Fruit fly (Drosophila melanogaster) whole organism, embryonic: ENCODE results near the gene Rchy1.

ENCODE experiments used
- ATbp ChIP-seq: fragments of 200-800 bp; sonication (Bioruptor generic); optimal IDR thresholded peaks from 2 replicates; lab custom pipeline; 2017; ENCODE audit warnings: missing biosample characterization, mild to moderate bottlenecking, missing genetic modification characterization, missing genetic modification reagents
- Ada2b ChIP-seq: fragments of 200-800 bp; sonication (Bioruptor generic); IDR thresholded peaks from 2 replicates; pipeline ENCODE4 v1.3.6; 2022; ENCODE audit warnings: missing biosample characterization, missing genetic modification characterization
- Asciz ChIP-seq: fragments of 200-800 bp; sonication (Bioruptor generic); optimal IDR thresholded peaks from 2 replicates; lab custom pipeline; 2017; ENCODE audit warnings: missing biosample characterization, mild to moderate bottlenecking, missing genetic modification characterization, missing genetic modification reagents
- Awh ChIP-seq: fragments of 200-800 bp; sonication (Bioruptor generic); IDR thresholded peaks from 2 replicates; pipeline ENCODE4, ENCODE4 v1.3.6; 2022; ENCODE audit warnings: missing biosample characterization, missing genetic modification characterization
- Blimp-1 ChIP-seq: fragments of 200-800 bp; sonication (Bioruptor generic); optimal IDR thresholded peaks from 3 replicates; lab custom pipeline; 2018; ENCODE audit warnings: missing biosample characterization, missing genetic modification characterization, mild to moderate bottlenecking, moderate library complexity, missing genetic modification reagents
- CG10959 ChIP-seq: fragments of 200-800 bp; sonication (Bioruptor generic); IDR thresholded peaks from 2 replicates; pipeline ENCODE4 v1.3.6; 2022; ENCODE audit warnings: missing biosample characterization, missing genetic modification characterization
- CG13424 ChIP-seq: fragments of 200-800 bp; sonication (Bioruptor generic); optimal IDR thresholded peaks from 2 replicates; lab custom pipeline; 2019; ENCODE audit warnings: missing biosample characterization, mild to moderate bottlenecking, missing genetic modification characterization, moderate library complexity
- CG15601 ChIP-seq: fragments of 200-800 bp; sonication (Bioruptor generic); optimal IDR thresholded peaks from 3 replicates; lab custom pipeline; 2019; ENCODE audit warnings: missing biosample characterization, mild to moderate bottlenecking, missing genetic modification characterization, moderate library complexity
- CG16815 ChIP-seq: fragments of 200-800 bp; sonication (Bioruptor generic); optimal IDR thresholded peaks from 3 replicates; lab custom pipeline; 2017; ENCODE audit warnings: missing biosample characterization, mild to moderate bottlenecking, missing genetic modification characterization
- CG17186 ChIP-seq: fragments of 200-800 bp; sonication (Bioruptor generic); optimal IDR thresholded peaks from 3 replicates; lab custom pipeline; 2017; ENCODE audit warnings: missing biosample characterization, missing genetic modification reagents, missing genetic modification characterization
- CG17359 ChIP-seq: fragments of 200-800 bp; sonication (Bioruptor generic); optimal IDR thresholded peaks from 3 replicates; lab custom pipeline; 2018; ENCODE audit warnings: missing biosample characterization, mild to moderate bottlenecking, missing genetic modification characterization, moderate library complexity
- CG17612 ChIP-seq: fragments of 200-800 bp; sonication (Bioruptor generic); IDR thresholded peaks from 2 replicates; pipeline ENCODE4 v1.3.6; 2022; ENCODE audit warnings: missing biosample characterization, missing genetic modification characterization
- CG18011 ChIP-seq: fragments of 200-800 bp; sonication (Bioruptor generic); optimal IDR thresholded peaks from 2 replicates; lab custom pipeline; 2017; ENCODE audit warnings: missing biosample characterization, missing genetic modification characterization, mild to moderate bottlenecking, moderate library complexity, missing genotype
- CG2678 ChIP-seq: fragments of 200-800 bp; sonication (Bioruptor generic); optimal IDR thresholded peaks from 3 replicates; lab custom pipeline; 2019; ENCODE audit warnings: missing biosample characterization, mild to moderate bottlenecking, missing genetic modification characterization, moderate library complexity
- CG2889 ChIP-seq: fragments of 200-800 bp; sonication (Bioruptor generic); IDR thresholded peaks from 3 replicates; pipeline ENCODE4 v1.3.6; 2022; ENCODE audit warnings: missing biosample characterization, missing genetic modification characterization
- CG3281 ChIP-seq: fragments of 200-800 bp; sonication (Bioruptor generic); optimal IDR thresholded peaks from 3 replicates; lab custom pipeline; 2017; ENCODE audit warnings: missing biosample characterization, mild to moderate bottlenecking, missing genetic modification characterization
- CG33557 ChIP-seq: fragments of 200-800 bp; sonication (Bioruptor generic); optimal IDR thresholded peaks from 2 replicates; lab custom pipeline; 2019; ENCODE audit warnings: missing biosample characterization, mild to moderate bottlenecking, missing genetic modification characterization, moderate library complexity
- CG5180 ChIP-seq: fragments of 200-800 bp; sonication (Bioruptor generic); optimal IDR thresholded peaks from 3 replicates; lab custom pipeline; 2017; ENCODE audit warnings: missing biosample characterization, missing genetic modification characterization, mild to moderate bottlenecking, moderate library complexity, missing genetic modification reagents
- CG5953 ChIP-seq: fragments of 200-800 bp; sonication (Bioruptor generic); IDR thresholded peaks from 2 replicates; pipeline ENCODE4 v1.3.6; 2022; ENCODE audit warnings: missing biosample characterization, missing genetic modification characterization
- CG6175 ChIP-seq: fragments of 200-800 bp; sonication (Bioruptor generic); IDR thresholded peaks from 3 replicates; pipeline ENCODE4 v1.3.6; 2022; ENCODE audit warnings: missing biosample characterization, missing genetic modification characterization
- CG8388 ChIP-seq: fragments of 200-800 bp; sonication (Bioruptor generic); optimal IDR thresholded peaks from 2 replicates; lab custom pipeline; 2019; ENCODE audit warnings: missing biosample characterization, mild to moderate bottlenecking, missing genetic modification characterization, moderate library complexity
- CG8944 ChIP-seq: fragments of 200-800 bp; sonication (Bioruptor generic); optimal IDR thresholded peaks from 3 replicates; lab custom pipeline; 2016; ENCODE audit warnings: missing biosample characterization, missing genetic modification characterization
- Dip2 ChIP-seq: fragments of 200-800 bp; sonication (Bioruptor generic); IDR thresholded peaks from 2 replicates; pipeline ENCODE4 v1.3.6; 2022; ENCODE audit warnings: missing biosample characterization, missing genetic modification characterization
- Fer1 ChIP-seq: fragments of 200-800 bp; sonication (Bioruptor generic); optimal IDR thresholded peaks from 2 replicates; lab custom pipeline; 2017; ENCODE audit warnings: missing biosample characterization, mild to moderate bottlenecking, missing genetic modification characterization
- Hey ChIP-seq: fragments of 200-800 bp; sonication (Bioruptor generic); optimal IDR thresholded peaks from 3 replicates; lab custom pipeline; 2018; ENCODE audit warnings: missing biosample characterization, mild to moderate bottlenecking, missing genetic modification characterization
- Hr39 ChIP-seq: fragments of >200 bp; optimal IDR thresholded peaks from 2 replicates; lab custom pipeline; 2017
- Lpt ChIP-seq: fragments of >200 bp; optimal IDR thresholded peaks from 2 replicates; lab custom pipeline; 2018; ENCODE audit warnings: missing biosample characterization, missing genetic modification characterization
- MBD-R2 ChIP-seq: fragments of 200-800 bp; sonication (Bioruptor generic); IDR thresholded peaks from 2 replicates; pipeline ENCODE4 v1.3.6; 2022; ENCODE audit warnings: missing biosample characterization, missing genetic modification characterization
- Mad ChIP-seq: fragments of 200-800 bp; sonication (Bioruptor generic); optimal IDR thresholded peaks from 2 replicates; lab custom pipeline; 2016; ENCODE audit warnings: missing biosample characterization, missing genetic modification characterization
- Med ChIP-seq: fragments of 200-800 bp; sonication (Bioruptor generic); peaks from one replicate; lab custom pipeline; 2016; ENCODE audit warnings: missing biosample characterization, missing genetic modification characterization, mild to moderate bottlenecking, inconsistent platforms, moderate library complexity
- NFAT ChIP-seq: fragments of 200-800 bp; sonication (Bioruptor generic); IDR thresholded peaks from 2 replicates; pipeline ENCODE4 v1.3.6; 2022; ENCODE audit warnings: missing biosample characterization, missing genetic modification characterization
- Xrp1 ChIP-seq: fragments of 200-800 bp; sonication (Bioruptor generic); IDR thresholded peaks from 2 replicates; pipeline ENCODE4 v1.3.6; 2022; ENCODE audit warnings: missing biosample characterization, missing genetic modification characterization
- aop ChIP-seq: fragments of 200-800 bp; sonication (Bioruptor generic); IDR thresholded peaks from 2 replicates; pipeline ENCODE4 v1.3.6; 2022; ENCODE audit warnings: missing biosample characterization, missing genetic modification characterization
- ara ChIP-seq: fragments of 200-800 bp; sonication (Bioruptor generic); IDR thresholded peaks from 2 replicates; pipeline ENCODE4 v1.3.6; 2022; ENCODE audit warnings: missing biosample characterization, missing genetic modification characterization
- cato ChIP-seq: fragments of 200-800 bp; sonication (Bioruptor generic); optimal IDR thresholded peaks from 2 replicates; lab custom pipeline; 2016; ENCODE audit warnings: missing biosample characterization, missing genetic modification characterization, borderline replicate concordance
- chm ChIP-seq: fragments of 200-800 bp; sonication (Bioruptor generic); IDR thresholded peaks from 2 replicates; pipeline ENCODE4 v1.3.6; 2022; ENCODE audit warnings: missing biosample characterization, missing genetic modification characterization
- cwo ChIP-seq: fragments of 200-800 bp; sonication (Bioruptor generic); optimal IDR thresholded peaks from 3 replicates; lab custom pipeline; 2017; ENCODE audit warnings: missing biosample characterization, missing genetic modification characterization, mild to moderate bottlenecking, moderate library complexity, missing genetic modification reagents
- ewg ChIP-seq: fragments of 200-800 bp; sonication (Bioruptor generic); optimal IDR thresholded peaks from 3 replicates; lab custom pipeline; 2017; ENCODE audit warnings: mild to moderate bottlenecking, missing biosample characterization, missing genetic modification reagents, missing genetic modification characterization
- exex ChIP-seq: fragments of 200-800 bp; sonication (Bioruptor generic); optimal IDR thresholded peaks from 4 replicates; lab custom pipeline; 2018; ENCODE audit warnings: missing biosample characterization, mild to moderate bottlenecking, missing genetic modification characterization, moderate library complexity
- gcm2 ChIP-seq: fragments of 200-800 bp; sonication (Bioruptor generic); optimal IDR thresholded peaks from 2 replicates; lab custom pipeline; 2016; ENCODE audit warnings: missing biosample characterization, missing genetic modification characterization
- ham ChIP-seq: fragments of 200-800 bp; sonication (Bioruptor generic); IDR thresholded peaks from 2 replicates; pipeline ENCODE4 v1.3.6; 2022; ENCODE audit warnings: missing biosample characterization, missing genetic modification characterization
- lbe ChIP-seq: fragments of 200-800 bp; sonication (Bioruptor generic); optimal IDR thresholded peaks from 2 replicates; lab custom pipeline; 2016; ENCODE audit warnings: missing biosample characterization, mild to moderate bottlenecking, missing genetic modification characterization
- lmd ChIP-seq: fragments of 200-800 bp; sonication (Bioruptor generic); IDR thresholded peaks from 2 replicates; pipeline ENCODE4 v1.3.6; 2022; ENCODE audit warnings: missing biosample characterization, missing genetic modification characterization
- luna ChIP-seq: fragments of 200-800 bp; sonication (Bioruptor generic); optimal IDR thresholded peaks from 2 replicates; lab custom pipeline; 2016; ENCODE audit warnings: missing biosample characterization, missing genetic modification characterization
- nau ChIP-seq: fragments of 200-800 bp; sonication (Bioruptor generic); optimal IDR thresholded peaks from 3 replicates; lab custom pipeline; 2017; ENCODE audit warnings: missing biosample characterization, mild to moderate bottlenecking, missing genetic modification characterization, missing genetic modification reagents
- pzg ChIP-seq: fragments of 200-800 bp; sonication (Bioruptor generic); optimal IDR thresholded peaks from 3 replicates; lab custom pipeline; 2018; ENCODE audit warnings: missing biosample characterization, mild to moderate bottlenecking, missing genetic modification characterization, moderate library complexity
- stwl ChIP-seq: fragments of 200-800 bp; sonication (Bioruptor generic); optimal IDR thresholded peaks from 3 replicates; lab custom pipeline; 2018; ENCODE audit warnings: missing biosample characterization, mild to moderate bottlenecking, missing genetic modification characterization, moderate library complexity
- tll ChIP-seq, 2 experiments: fragments of 200-800 bp in 1 of 2; fragments of >200 bp in 1 of 2; sonication (Bioruptor generic) in 1 of 2; optimal IDR thresholded peaks; 2 replicates each; lab custom pipeline; 2017 to 2019; ENCODE audit warnings: missing biosample characterization in 2 of 2, missing genetic modification characterization in 2 of 2, mild to moderate bottlenecking in 1 of 2, moderate library complexity in 1 of 2
- toy ChIP-seq: fragments of 200-800 bp; sonication (Bioruptor generic); IDR thresholded peaks from 2 replicates; pipeline ENCODE4 v1.3.6; 2022; ENCODE audit warnings: missing biosample characterization, missing genetic modification characterization
- unc-4 ChIP-seq: fragments of 200-800 bp; sonication (Bioruptor generic); IDR thresholded peaks from 2 replicates; pipeline ENCODE4 v1.3.6; 2022; ENCODE audit warnings: missing biosample characterization, missing genetic modification characterization; ENCODE audit not compliant: partially characterized antibody
- wek ChIP-seq: fragments of 200-800 bp; sonication (Bioruptor generic); optimal IDR thresholded peaks from 3 replicates; lab custom pipeline; 2018; ENCODE audit warnings: missing biosample characterization, mild to moderate bottlenecking, missing genetic modification characterization, moderate library complexity

Gene Rchy1

dm6 chr2L:6461497-6461896, 4.0 kb downstream of the Rchy1 start (continued):
- TF ChIP-seq exex: no peak
- TF ChIP-seq CG17612 (GFP tag; lab: Robert Waterston, UW): no peak
- peak; percentile 60; the same call in 1 of the 2 replicates for TF ChIP-seq CG5953 (GFP tag; lab: Robert Waterston, UW)
- TF ChIP-seq Blimp-1 (GFP tag; lab: Kevin White, UChicago): peak; percentile 52
- TF ChIP-seq CG17359 (tag; lab: Kevin White, UChicago): peak; percentile 59
- TF ChIP-seq MBD-R2 (GFP tag; lab: Robert Waterston, UW): no peak
- TF ChIP-seq aop (GFP tag; lab: Robert Waterston, UW): no peak
- peak; percentile 84 for TF ChIP-seq Med
- no peak for TF ChIP-seq CG6175 (GFP tag; lab: Robert Waterston, UW)
- TF ChIP-seq ham (GFP tag; lab: Robert Waterston, UW): no peak
- no peak for TF ChIP-seq cato
- TF ChIP-seq toy: no peak
- TF ChIP-seq Hey (tag; lab: Kevin White, UChicago): no peak
- no peak for TF ChIP-seq tll (GFP tag; optimal IDR thresholded peaks at IDR 0.05; lab: Kevin White, UChicago)
- TF ChIP-seq Awh (GFP tag; lab: Robert Waterston, UW): peak; percentile 46; the same call in 1 of the 2 replicates
- TF ChIP-seq nau (GFP tag; lab: Kevin White, UChicago): peak; percentile 56
- TF ChIP-seq CG13424 (tag; lab: Kevin White, UChicago): peak; percentile 48
- no peak for TF ChIP-seq CG17186 (GFP tag; lab: Kevin White, UChicago)
- no peak for TF ChIP-seq Hr39 (lab: Kevin White, UChicago)
- TF ChIP-seq ATbp (GFP tag; lab: Kevin White, UChicago): peak; percentile 77
- TF ChIP-seq CG18011 (GFP tag; lab: Kevin White, UChicago): peak; percentile 16
- TF ChIP-seq CG8944 (GFP tag; lab: Kevin White, UChicago): no peak
- TF ChIP-seq Asciz (GFP tag; lab: Kevin White, UChicago): peak; percentile 73
- no peak for TF ChIP-seq CG16815
- TF ChIP-seq pzg (GFP tag; lab: Kevin White, UChicago): no peak
- TF ChIP-seq cwo (GFP tag; lab: Kevin White, UChicago): no peak
- no peak for TF ChIP-seq Mad (GFP tag; lab: Kevin White, UChicago)
- no peak for TF ChIP-seq CG2889 (GFP tag; lab: Robert Waterston, UW)
- no peak for TF ChIP-seq gcm2
- no peak for TF ChIP-seq unc-4 (GFP tag; lab: Robert Waterston, UW)
- no peak for TF ChIP-seq Lpt (GFP tag; lab: Kevin White, UChicago)
- no peak for TF ChIP-seq CG10959
- TF ChIP-seq wek: peak; percentile 76
- no peak for TF ChIP-seq NFAT (GFP tag; lab: Robert Waterston, UW)
- 0 out of 2 replicates have a peak, but pooled peaks have one; percentile 4 for TF ChIP-seq ara (GFP tag; lab: Robert Waterston, UW)
- TF ChIP-seq Fer1 (GFP tag; lab: Kevin White, UChicago): peak; percentile 52
- no peak for TF ChIP-seq Dip2
- peak; percentile 44 for TF ChIP-seq CG8388
- no peak for TF ChIP-seq luna (GFP tag; lab: Kevin White, UChicago)
- TF ChIP-seq CG15601 (tag; lab: Kevin White, UChicago): peak; percentile 12
- TF ChIP-seq Xrp1 (GFP tag; lab: Robert Waterston, UW): peak; percentile 63
- peak; percentile 58 for TF ChIP-seq CG5180 (GFP tag; lab: Kevin White, UChicago)
- no peak for TF ChIP-seq lmd (GFP tag; lab: Robert Waterston, UW)
- TF ChIP-seq Ada2b (GFP tag; lab: Robert Waterston, UW): no peak
- TF ChIP-seq stwl (tag; lab: Kevin White, UChicago): no peak
- TF ChIP-seq CG2678 (tag; lab: Kevin White, UChicago): peak; percentile 57
- peak; percentile 32 for TF ChIP-seq CG3281 (GFP tag; lab: Kevin White, UChicago)
- no peak for TF ChIP-seq CG33557
- TF ChIP-seq chm (GFP tag; lab: Robert Waterston, UW): peak; percentile 44; the same call in 1 of the 2 replicates
- peak; percentile 52 for TF ChIP-seq lbe
- TF ChIP-seq ewg (GFP tag; lab: Kevin White, UChicago): no peak
